Worm (Caenorhabditis elegans) whole organism, young adult: ENCODE results near the gene tbc-3.
"Not testable (repeated sequence)": the region's sequence is repeated elsewhere in the genome, so short reads cannot be mapped to it uniquely, and the experiment has no call there.

Experiments
- B0035.1 ChIP-seq: sonication (generic microtip); optimal IDR thresholded peaks from 2 replicates; lab custom pipeline; 2016; ENCODE audit warnings: missing genetic modification characterization, mild to moderate bottlenecking, missing compliant biosample characterization, missing genotype, missing genetic modification reagents
- B0336.3 ChIP-seq: fragments of 200-800 bp; sonication (Bioruptor generic); IDR thresholded peaks from 2 replicates; pipeline ENCODE4 v1.3.6; 2022; ENCODE audit warnings: missing genetic modification characterization, missing compliant biosample characterization
- F10E7.11 ChIP-seq: sonication (generic microtip); optimal IDR thresholded peaks from 2 replicates; lab custom pipeline; 2017; ENCODE audit warnings: mild to moderate bottlenecking, missing genetic modification characterization, moderate library complexity, missing compliant biosample characterization
- K12H6.12 ChIP-seq: fragments of 200-800 bp; sonication (Bioruptor generic); optimal IDR thresholded peaks from 2 replicates; lab custom pipeline; 2018; ENCODE audit warnings: mild to moderate bottlenecking, missing genetic modification characterization, missing compliant biosample characterization
- T07F8.4 ChIP-seq: sonication (generic microtip); optimal IDR thresholded peaks from 2 replicates; lab custom pipeline; 2016; ENCODE audit warnings: mild to moderate bottlenecking, missing genetic modification characterization, moderate library complexity, missing compliant biosample characterization
- Y79H2A.3 ChIP-seq: fragments of 200-800 bp; sonication (Bioruptor generic); conservative IDR thresholded peaks from 2 replicates; pipeline ENCODE4 v1.3.6; 2022; ENCODE audit warnings: missing genetic modification reagents, missing genetic modification characterization, missing compliant biosample characterization
- attf-3 ChIP-seq: fragments of 200-800 bp; sonication (Bioruptor generic); conservative IDR thresholded peaks from 2 replicates; pipeline ENCODE4 v1.3.6; 2022; ENCODE audit warnings: missing genetic modification reagents, missing genetic modification characterization, missing compliant biosample characterization
- cebp-2 ChIP-seq: fragments of 200-800 bp; sonication (Bioruptor generic); IDR thresholded peaks from 2 replicates; pipeline ENCODE4 v1.3.6; 2022; ENCODE audit warnings: missing genetic modification characterization, missing compliant biosample characterization
- chd-7 ChIP-seq: sonication (generic microtip); optimal IDR thresholded peaks from 2 replicates; lab custom pipeline; 2016; ENCODE audit warnings: mild to moderate bottlenecking, missing genetic modification characterization, moderate library complexity, missing compliant biosample characterization
- dpff-1 ChIP-seq: sonication (generic microtip); optimal IDR thresholded peaks from 2 replicates; lab custom pipeline; 2017; ENCODE audit warnings: mild to moderate bottlenecking, missing genetic modification characterization, missing compliant biosample characterization
- efl-1 ChIP-seq: fragments of 150-350 bp; optimal IDR thresholded peaks from 2 replicates; lab custom pipeline; 2014; ENCODE audit warnings: missing biosample characterization, missing genetic modification reagents, missing genetic modification characterization
- egrh-3 ChIP-seq: fragments of 200-800 bp; sonication (Bioruptor generic); IDR thresholded peaks from 2 replicates; pipeline ENCODE4 v1.3.6; 2022; ENCODE audit warnings: missing genetic modification reagents, missing genetic modification characterization, missing compliant biosample characterization
- hmg-1.2 ChIP-seq: fragments of 200-800 bp; sonication (Bioruptor generic); IDR thresholded peaks from 2 replicates; pipeline ENCODE4 v1.3.6; 2022; ENCODE audit warnings: missing genetic modification reagents, missing genetic modification characterization, missing compliant biosample characterization
- hrde-1 ChIP-seq: sonication (generic microtip); optimal IDR thresholded peaks from 2 replicates; lab custom pipeline; 2016; ENCODE audit warnings: missing genetic modification characterization, mild to moderate bottlenecking, missing compliant biosample characterization, moderate library complexity, missing genotype, missing genetic modification reagents, borderline replicate concordance
- let-526 ChIP-seq: fragments of 200-800 bp; sonication (Bioruptor generic); IDR thresholded peaks from 2 replicates; pipeline ENCODE4 v1.3.6; 2022; ENCODE audit warnings: missing genetic modification reagents, missing genetic modification characterization, missing compliant biosample characterization
- let-607 ChIP-seq, 2 experiments: fragments of 200-800 bp in 1 of 2; sonication (Bioruptor generic) in 1 of 2; sonication (generic microtip) in 1 of 2; optimal IDR thresholded peaks; 2 replicates each; lab custom pipeline; 2016 to 2018; ENCODE audit warnings: mild to moderate bottlenecking in 2 of 2, missing compliant biosample characterization in 2 of 2, missing genetic modification characterization in 2 of 2, moderate library complexity in 2 of 2, missing genotype in 1 of 2
- mcd-1 ChIP-seq: fragments of 200-800 bp; sonication (Bioruptor generic); IDR thresholded peaks from 2 replicates; pipeline ENCODE4 v1.3.6; 2022; ENCODE audit warnings: missing genetic modification reagents, missing genetic modification characterization, missing compliant biosample characterization
- mes-4 ChIP-seq: sonication (generic microtip); optimal IDR thresholded peaks from 2 replicates; lab custom pipeline; 2016; ENCODE audit warnings: missing genotype, missing genetic modification characterization, missing compliant biosample characterization
- nfya-1 ChIP-seq: sonication (generic microtip); optimal IDR thresholded peaks from 2 replicates; lab custom pipeline; 2017; ENCODE audit warnings: antibody characterized with exemption, missing compliant biosample characterization, missing genetic modification characterization, borderline replicate concordance; ENCODE audit not compliant: insufficient read depth
- rpc-1 ChIP-seq, 2 experiments: fragments of 150-350 bp in 1 of 2; sonication (generic microtip) in 1 of 2; optimal IDR thresholded peaks; 2 replicates each; lab custom pipeline; 2014 to 2018; ENCODE audit warnings: missing biosample characterization in 1 of 2, missing genetic modification characterization in 1 of 2, missing genetic modification reagents in 1 of 2, missing genotype in 1 of 2
- sdz-38 ChIP-seq: sonication (generic microtip); optimal IDR thresholded peaks from 2 replicates; lab custom pipeline; 2016; ENCODE audit warnings: missing genotype, missing genetic modification characterization, missing compliant biosample characterization
- snpc-1.3 ChIP-seq: sonication (generic microtip); optimal IDR thresholded peaks from 2 replicates; lab custom pipeline; 2017; ENCODE audit warnings: missing genetic modification characterization, mild to moderate bottlenecking, missing compliant biosample characterization, antibody characterized with exemption, moderate library complexity, missing genotype, missing genetic modification reagents; ENCODE audit not compliant: insufficient read depth
- snpc-3.4 ChIP-seq: sonication (generic microtip); optimal IDR thresholded peaks from 2 replicates; lab custom pipeline; 2017; ENCODE audit warnings: missing genetic modification characterization, mild to moderate bottlenecking, missing compliant biosample characterization, antibody characterized with exemption, moderate library complexity, missing genotype, missing genetic modification reagents
- tbp1 ChIP-seq: fragments of 200-800 bp; sonication (Bioruptor generic); optimal IDR thresholded peaks from 2 replicates; lab custom pipeline; 2018; ENCODE audit warnings: mild to moderate bottlenecking, missing genetic modification characterization, missing compliant biosample characterization
- tbx-9 ChIP-seq: sonication (generic microtip); optimal IDR thresholded peaks from 2 replicates; lab custom pipeline; 2016; ENCODE audit warnings: borderline replicate concordance, missing genetic modification characterization, inconsistent platforms, missing compliant biosample characterization
- unc-62 ChIP-seq: fragments of 150-350 bp; optimal IDR thresholded peaks from 2 replicates; lab custom pipeline; 2014; ENCODE audit warnings: missing biosample characterization, missing genetic modification reagents, missing genetic modification characterization
- zfh-2 ChIP-seq: fragments of 200-800 bp; sonication (Bioruptor generic); conservative IDR thresholded peaks from 2 replicates; pipeline ENCODE4 v1.3.6; 2022; ENCODE audit warnings: missing genetic modification reagents, missing genetic modification characterization, missing compliant biosample characterization
- ztf-22 ChIP-seq: fragments of 200-800 bp; sonication (Bioruptor generic); optimal IDR thresholded peaks from 2 replicates; lab custom pipeline; 2018; ENCODE audit warnings: mild to moderate bottlenecking, missing genetic modification characterization, moderate library complexity, missing compliant biosample characterization

Gene tbc-3

ce11 chrIV:9893649-9894048 lies 5.2 kb upstream of the tbc-3 start, which contains the start of gene sss-1:
Gene sss-1, minus strand, starts transcription at chrIV:9893749.
- TF ChIP-seq efl-1 (GFP tag; lab: Kevin White, UChicago); B0336.3; let-526 (GFP tag; lab: Robert Waterston, UW): not testable (repeated sequence)
- TF ChIP-seq, all 124 proteins: peak for 0; not testable (repeated sequence) for 124

ce11 chrIV:9894331-9894730 lies 4.5 kb upstream of the tbc-3 start, which contains the start of gene msp-77:
Gene msp-77, plus strand, starts transcription at chrIV:9894631.
- TF ChIP-seq tbx-9 (tag; lab: Kevin White, UChicago); rpc-1 (optimal IDR thresholded peaks at IDR 0.05; lab: Kevin White, UChicago); rpc-1 (tag; optimal IDR thresholded peaks at IDR 0.05; lab: Kevin White, UChicago); attf-3 (GFP tag; lab: Robert Waterston, UW): not testable (repeated sequence)
- TF ChIP-seq, all 124 proteins: peak for 0; not testable (repeated sequence) for 124

ce11 chrIV:9895088-9895487 lies 3.7 kb upstream of the tbc-3 start, which contains the start of gene ssp-32:
Gene ssp-32, plus strand, starts transcription at chrIV:9895388.
- TF ChIP-seq egrh-3 (GFP tag; lab: Robert Waterston, UW) (no peak), sdz-38 (tag; lab: Kevin White, UChicago) (no peak)
- TF ChIP-seq, all 124 proteins: peak for 0

- TF ChIP-seq snpc-3.4 (tag; lab: Kevin White, UChicago), result no peak
- no peak for TF ChIP-seq Y79H2A.3
- TF ChIP-seq mcd-1, result peak; percentile 52
- peak; percentile 78 to 85 for TF ChIP-seq let-607 (tag; optimal IDR thresholded peaks at IDR 0.05; lab: Kevin White, UChicago)
- TF ChIP-seq hmg-1.2, result peak; percentile 94
Measured at ce11 chrIV:9899227-9899626, 415 bp downstream of the tbc-3 start.

- TF ChIP-seq mes-4 (tag; lab: Kevin White, UChicago) (no peak), Y79H2A.3 (no peak), efl-1 (GFP tag; lab: Kevin White, UChicago) (no peak), T07F8.4 (tag; lab: Kevin White, UChicago) (no peak), cebp-2 (no peak), ztf-22 (GFP tag; lab: Kevin White, UChicago) (no peak), F10E7.11 (tag; lab: Kevin White, UChicago) (no peak), B0035.1 (tag; lab: Kevin White, UChicago) (no peak), tbp1 (GFP tag; lab: Kevin White, UChicago) (no peak), hrde-1 (tag; lab: Kevin White, UChicago) (no peak), nfya-1 (tag; lab: Kevin White, UChicago) (no peak), dpff-1 (tag; lab: Kevin White, UChicago) (no peak)
Measured at ce11 chrIV:9903608-9904007, 4.8 kb downstream of the tbc-3 start, which contains the start of gene best-13. Gene best-13, plus strand, starts transcription at chrIV:9903908.

ce11 chrIV:9913064-9913463 lies 14.3 kb downstream of the tbc-3 start:
- TF ChIP-seq chd-7 (tag; lab: Kevin White, UChicago), result no peak
- no peak for TF ChIP-seq F10E7.11 (tag; lab: Kevin White, UChicago)
- TF ChIP-seq snpc-3.4 (tag; lab: Kevin White, UChicago), result no peak
- no peak for TF ChIP-seq snpc-1.3 (tag; lab: Kevin White, UChicago)

- TF ChIP-seq zfh-2 (GFP tag; lab: Robert Waterston, UW), result peak; percentile 67
- no peak for TF ChIP-seq K12H6.12 (tag; lab: Kevin White, UChicago)
- no peak for TF ChIP-seq unc-62 (GFP tag; lab: Kevin White, UChicago)
Measured at ce11 chrIV:9915128-9915527, 16.3 kb downstream of the tbc-3 start.
